Worm (Caenorhabditis elegans) whole organism, L4 larva: ENCODE measurements around the gene ced-7.

ENCODE experiments used
- F44E2.7 ChIP-seq: fragments of 200-800 bp; sonication (Bioruptor generic); IDR thresholded peaks from 2 replicates; pipeline ENCODE4 v2.1.2; 2022; ENCODE audit warnings: missing genetic modification characterization, missing compliant biosample characterization
- T26A8.4 ChIP-seq: fragments of 200-800 bp; sonication (Bioruptor generic); IDR thresholded peaks from 2 replicates; pipeline ENCODE4 v1.3.6; 2022; ENCODE audit warnings: missing genetic modification characterization, missing compliant biosample characterization
- Y105C5A.15 ChIP-seq: fragments of 200-800 bp; sonication (Bioruptor generic); IDR thresholded peaks from 2 replicates; pipeline ENCODE4 v1.3.6; 2022; ENCODE audit warnings: missing genetic modification characterization, missing compliant biosample characterization
- ZK546.5 ChIP-seq, 2 experiments: sonication (generic microtip); optimal IDR thresholded peaks; 2 replicates each; lab custom pipeline; 2017; ENCODE audit warnings: missing biosample characterization in 2 of 2, missing genetic modification characterization in 2 of 2
- aha-1 ChIP-seq: fragments of 150-350 bp; peaks from one replicate; lab custom pipeline; 2014; ENCODE audit warnings: missing biosample characterization, missing genetic modification characterization
- aly-2 ChIP-seq: sonication (generic microtip); optimal IDR thresholded peaks from 2 replicates; lab custom pipeline; 2018; ENCODE audit warnings: missing biosample characterization, missing genetic modification characterization
- ceh-20 ChIP-seq: fragments of 200-800 bp; sonication (Bioruptor generic); IDR thresholded peaks from 2 replicates; pipeline ENCODE4 v1.3.6; 2022; ENCODE audit warnings: missing genetic modification reagents, missing genetic modification characterization, missing compliant biosample characterization
- ceh-28 ChIP-seq: fragments of 150-350 bp; optimal IDR thresholded peaks from 2 replicates; lab custom pipeline; 2014; ENCODE audit warnings: missing biosample characterization, missing genetic modification reagents, missing genetic modification characterization
- ceh-44 ChIP-seq: fragments of 200-800 bp; sonication (Bioruptor generic); IDR thresholded peaks from 2 replicates; pipeline ENCODE4 v1.3.6; 2022; ENCODE audit warnings: missing genetic modification reagents, missing genetic modification characterization, missing compliant biosample characterization
- ces-1 ChIP-seq: fragments of 150-350 bp; sonication (generic microtip); optimal IDR thresholded peaks from 4 replicates; lab custom pipeline; 2014; ENCODE audit warnings: missing biosample characterization, missing genetic modification reagents, missing genetic modification characterization
- daf-16 ChIP-seq, 3 experiments: sonication (generic microtip); optimal IDR thresholded peaks; 2 replicates each; lab custom pipeline; 2016 to 2017; ENCODE audit warnings: missing genetic modification characterization in 3 of 3, missing genetic modification reagents in 3 of 3, mild to moderate bottlenecking in 2 of 3, missing compliant biosample characterization in 2 of 3, missing biosample characterization in 1 of 3, moderate library complexity in 1 of 3
- daf-8 ChIP-seq: fragments of 200-800 bp; sonication (Bioruptor generic); IDR thresholded peaks from 2 replicates; pipeline ENCODE4 v1.3.6; 2022; ENCODE audit warnings: missing genetic modification characterization, missing compliant biosample characterization
- dmd-6 ChIP-seq: fragments of 200-800 bp; sonication (Bioruptor generic); IDR thresholded peaks from 2 replicates; pipeline ENCODE4 v1.3.6; 2022; ENCODE audit warnings: missing genetic modification reagents, missing genetic modification characterization, missing compliant biosample characterization
- egl-43 ChIP-seq: fragments of 200-800 bp; sonication (Bioruptor generic); IDR thresholded peaks from 2 replicates; pipeline ENCODE4 v1.3.6; 2022; ENCODE audit warnings: missing genetic modification reagents, missing genetic modification characterization, missing compliant biosample characterization
- fkh-10 ChIP-seq: fragments of 150-350 bp; optimal IDR thresholded peaks from 2 replicates; lab custom pipeline; 2014; ENCODE audit warnings: missing biosample characterization, missing genetic modification reagents, missing genetic modification characterization
- fos-1 ChIP-seq: fragments of 150-350 bp; optimal IDR thresholded peaks from 2 replicates; lab custom pipeline; 2014; ENCODE audit warnings: missing biosample characterization, missing genetic modification characterization
- hlh-30 ChIP-seq: sonication (generic microtip); optimal IDR thresholded peaks from 2 replicates; lab custom pipeline; 2017; ENCODE audit warnings: antibody characterized with exemption, mild to moderate bottlenecking, missing genetic modification characterization, missing compliant biosample characterization; ENCODE audit not compliant: insufficient read depth
- lim-7 ChIP-seq: fragments of 200-800 bp; sonication (Bioruptor generic); IDR thresholded peaks from 2 replicates; pipeline ENCODE4 v1.3.6; 2022; ENCODE audit warnings: missing genetic modification characterization, missing compliant biosample characterization
- lin-13 ChIP-seq: fragments of 150-350 bp; optimal IDR thresholded peaks from 2 replicates; lab custom pipeline; 2014; ENCODE audit warnings: missing biosample characterization, missing genetic modification reagents, missing genetic modification characterization
- lin-38 ChIP-seq: fragments of 200-800 bp; sonication (Bioruptor generic); IDR thresholded peaks from 2 replicates; pipeline ENCODE4 v1.3.6; 2022; ENCODE audit warnings: missing genetic modification reagents, missing genetic modification characterization, missing compliant biosample characterization
- lir-3 ChIP-seq: sonication (generic microtip); optimal IDR thresholded peaks from 2 replicates; lab custom pipeline; 2016; ENCODE audit warnings: mild to moderate bottlenecking, missing genetic modification characterization, missing compliant biosample characterization
- mdl-1 ChIP-seq, 2 experiments: fragments of 150-350 bp in 1 of 2; sonication (generic microtip) in 1 of 2; optimal IDR thresholded peaks; 2 replicates each; lab custom pipeline; 2014 to 2017; ENCODE audit warnings: missing biosample characterization in 2 of 2, missing genetic modification characterization in 2 of 2
- mdt-29 ChIP-seq: fragments of 200-800 bp; sonication (Bioruptor generic); IDR thresholded peaks from 2 replicates; pipeline ENCODE4 v1.3.6; 2022; ENCODE audit warnings: missing genetic modification reagents, missing genetic modification characterization, missing compliant biosample characterization
- mep-1 ChIP-seq: fragments of 150-350 bp; sonication (generic microtip); optimal IDR thresholded peaks from 3 replicates; lab custom pipeline; 2014; ENCODE audit warnings: missing biosample characterization, missing genetic modification characterization
- mxl-2 ChIP-seq: fragments of 200-800 bp; sonication (Bioruptor generic); conservative IDR thresholded peaks from 2 replicates; pipeline ENCODE4 v1.3.6; 2022; ENCODE audit warnings: missing genetic modification reagents, missing genetic modification characterization, missing compliant biosample characterization
- nhr-237 ChIP-seq: sonication (generic microtip); optimal IDR thresholded peaks from 2 replicates; lab custom pipeline; 2017; ENCODE audit warnings: missing biosample characterization, missing genetic modification characterization
- nhr-76 ChIP-seq: fragments of 150-350 bp; optimal IDR thresholded peaks from 2 replicates; lab custom pipeline; 2014; ENCODE audit warnings: missing biosample characterization, missing genetic modification characterization
- pha-4 ChIP-seq, 2 experiments: fragments of 150-350 bp in 1 of 2; fragments of 200-800 bp in 1 of 2; sonication (Bioruptor generic) in 1 of 2; IDR thresholded peaks in 1 of 2; optimal IDR thresholded peaks in 1 of 2; 2 replicates each; pipeline versions ENCODE4 v1.3.6 to Lab custom; 2014 to 2022; ENCODE audit warnings: missing genetic modification characterization in 2 of 2, missing genetic modification reagents in 2 of 2, missing biosample characterization in 1 of 2, missing compliant biosample characterization in 1 of 2
- spr-1 ChIP-seq: sonication (generic microtip); optimal IDR thresholded peaks from 2 replicates; lab custom pipeline; 2016; ENCODE audit warnings: mild to moderate bottlenecking, missing genetic modification characterization, missing compliant biosample characterization
- tag-97 ChIP-seq: fragments of 200-800 bp; sonication (Bioruptor generic); IDR thresholded peaks from 2 replicates; pipeline ENCODE4 v1.3.6; 2022; ENCODE audit warnings: missing genetic modification characterization, missing compliant biosample characterization
- unc-130 ChIP-seq: sonication (generic microtip); optimal IDR thresholded peaks from 2 replicates; lab custom pipeline; 2016; ENCODE audit warnings: missing genetic modification reagents, missing genetic modification characterization, missing compliant biosample characterization
- unc-62 ChIP-seq, 3 experiments: fragments of 150-350 bp in 1 of 3; sonication (generic microtip); optimal IDR thresholded peaks in 2 of 3; peaks in 1 of 3; 1 replicate in 1 of 3; 2 replicates in 2 of 3; lab custom pipeline; 2014 to 2017; ENCODE audit warnings: missing biosample characterization in 3 of 3, missing genetic modification characterization in 3 of 3, missing genetic modification reagents in 3 of 3, missing genotype in 1 of 3
- vab-7 ChIP-seq: fragments of 200-800 bp; sonication (Bioruptor generic); IDR thresholded peaks from 2 replicates; pipeline ENCODE4 v1.3.6; 2022; ENCODE audit warnings: missing genetic modification reagents, missing genetic modification characterization, missing compliant biosample characterization
- zip-2 ChIP-seq: fragments of 150-350 bp; optimal IDR thresholded peaks from 2 replicates; lab custom pipeline; 2014; ENCODE audit warnings: missing biosample characterization, missing genetic modification characterization

The ced-7 gene

ce11 chrIII:9563235-9563634 lies 16.7 kb downstream of the ced-7 start, which contains the start of gene C48B4.9 (continued):
- no peak for TF ChIP-seq tag-97
- TF ChIP-seq nhr-237 (tag; lab: Kevin White, UChicago): no peak
- TF ChIP-seq mxl-2 (GFP tag; lab: Robert Waterston, UW): no peak
- no peak for TF ChIP-seq unc-130 (GFP tag; lab: Kevin White, UChicago)

ce11 chrIII:9561158-9561557 lies 18.7 kb downstream of the ced-7 start, which contains the start of gene C48B4.8:
Gene C48B4.8 (minus strand): TSS chrIII:9561258.
- TF ChIP-seq nhr-76 (tag; lab: Kevin White, UChicago) (no peak), ceh-44 (GFP tag; lab: Robert Waterston, UW) (no peak), fkh-10 (GFP tag; lab: Kevin White, UChicago) (no peak), Y105C5A.15 (GFP tag; lab: Robert Waterston, UW) (no peak), fos-1 (tag; lab: Kevin White, UChicago) (no peak), daf-16 (GFP tag; optimal IDR thresholded peaks at IDR 0.05; lab: Kevin White, UChicago) (no peak), daf-16 (tag; optimal IDR thresholded peaks at IDR 0.05; lab: Kevin White, UChicago) (no peak), aha-1 (tag; lab: Kevin White, UChicago) (no peak), lin-13 (no peak), dmd-6 (GFP tag; lab: Robert Waterston, UW) (no peak), unc-62 (GFP tag; optimal IDR thresholded peaks at IDR 0.05 in 1 of 2; lab: Kevin White, UChicago) (no peak), unc-62 (tag; optimal IDR thresholded peaks at IDR 0.05; lab: Kevin White, UChicago) (no peak), mdt-29 (GFP tag; lab: Robert Waterston, UW) (no peak), vab-7 (GFP tag; lab: Robert Waterston, UW) (no peak), zip-2 (tag; lab: Kevin White, UChicago) (no peak), hlh-30 (no peak), mdl-1 (tag; optimal IDR thresholded peaks at IDR 0.05; lab: Kevin White, UChicago) (no peak), mep-1 (tag; lab: Kevin White, UChicago) (no peak), spr-1 (tag; lab: Kevin White, UChicago) (no peak), lir-3 (no peak)
- TF ChIP-seq, all 104 proteins: peak for 0

- TF ChIP-seq lin-13 (no peak), lin-38 (0 out of 2 replicates have a peak, but pooled peaks have one; percentile 24)
- TF ChIP-seq, all 104 proteins: peak for 1
Measured at ce11 chrIII:9559381-9559881, 20.5 kb downstream of the ced-7 start, which contains the start of gene C48B4.7. Gene C48B4.7 (minus strand): TSS chrIII:9559431.

ce11 chrIII:9558463-9558862 lies 21.4 kb downstream of the ced-7 start, which contains the start of gene C48B4.6:
Gene C48B4.6 (minus strand): TSS chrIII:9558563.
- TF ChIP-seq pha-4 (GFP tag; IDR thresholded peaks at IDR 0.05; lab: Robert Waterston, UW) (no peak), pha-4 (tag; optimal IDR thresholded peaks at IDR 0.05; lab: Kevin White, UChicago) (no peak), mep-1 (tag; lab: Kevin White, UChicago) (no peak), egl-43 (GFP tag; lab: Robert Waterston, UW) (no peak), T26A8.4 (GFP tag; lab: Robert Waterston, UW) (no peak)

DNA sequence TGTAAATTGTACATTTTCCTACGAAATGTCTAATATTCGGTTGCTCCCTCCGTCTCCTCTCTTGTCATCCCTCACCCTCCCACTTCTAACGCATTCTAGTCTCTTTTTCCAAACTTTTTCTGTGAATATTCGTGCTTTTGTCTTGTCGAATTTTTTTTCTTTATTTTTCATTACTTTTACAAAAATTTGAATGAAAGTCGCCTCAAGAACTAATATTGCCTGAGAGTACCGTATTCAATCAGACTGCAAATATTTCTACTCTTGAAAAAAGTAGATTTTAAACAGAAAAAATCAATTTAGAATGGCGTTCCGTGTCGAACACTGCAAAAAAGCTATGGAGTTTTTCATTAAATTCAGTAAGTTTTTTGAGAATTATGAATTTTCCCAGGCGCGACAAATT lies 23.6 kb downstream of the ced-7 start, which contains the start of gene ZK1098.11:
ZK1098.11 (plus strand) TSS at position 301 of the 400 bp plus-strand sequence.
- TF ChIP-seq ZK546.5 (tag; optimal IDR thresholded peaks at IDR 0.05; lab: Kevin White, UChicago) (no peak), ceh-28 (tag; lab: Kevin White, UChicago) (no peak), dmd-6 (GFP tag; lab: Robert Waterston, UW) (no peak), daf-8 (GFP tag; lab: Robert Waterston, UW) (no peak), unc-62 (GFP tag; optimal IDR thresholded peaks at IDR 0.05 in 1 of 2; lab: Kevin White, UChicago) (no peak), unc-62 (tag; optimal IDR thresholded peaks at IDR 0.05; lab: Kevin White, UChicago) (no peak), spr-1 (tag; lab: Kevin White, UChicago) (no peak), aly-2 (tag; lab: Kevin White, UChicago) (no peak), F44E2.7 (GFP tag; lab: Robert Waterston, UW) (no peak), ces-1 (GFP tag; lab: Kevin White, UChicago) (no peak), fkh-10 (GFP tag; lab: Kevin White, UChicago) (no peak), mxl-2 (GFP tag; lab: Robert Waterston, UW) (no peak), lim-7 (GFP tag; lab: Robert Waterston, UW) (no peak), ceh-20 (GFP tag; lab: Robert Waterston, UW) (no peak)
